Worm (Caenorhabditis elegans) whole organism, late embryonic: ENCODE measurements around the gene F25E5.2.

Experiments used
- C38D4.7 ChIP-seq: fragments of 200-800 bp; sonication (Bioruptor generic); optimal IDR thresholded peaks from 2 replicates; lab custom pipeline; 2018; ENCODE audit warnings: mild to moderate bottlenecking, missing genetic modification characterization, moderate library complexity, missing compliant biosample characterization
- Y22D7AL.16 ChIP-seq: sonication (generic microtip); optimal IDR thresholded peaks from 2 replicates; lab custom pipeline; 2016; ENCODE audit warnings: missing genetic modification characterization, missing compliant biosample characterization
- ahr-1 ChIP-seq: sonication (generic microtip); optimal IDR thresholded peaks from 2 replicates; lab custom pipeline; 2016; ENCODE audit warnings: missing genetic modification characterization, missing compliant biosample characterization
- ceh-19 ChIP-seq: fragments of 200-800 bp; sonication (Bioruptor generic); optimal IDR thresholded peaks from 2 replicates; lab custom pipeline; 2018; ENCODE audit warnings: mild to moderate bottlenecking, missing genetic modification characterization, missing compliant biosample characterization
- ceh-2 ChIP-seq: sonication (generic microtip); optimal IDR thresholded peaks from 2 replicates; lab custom pipeline; 2016; ENCODE audit warnings: missing genotype, missing genetic modification characterization, missing compliant biosample characterization
- ceh-22 ChIP-seq: sonication (generic microtip); optimal IDR thresholded peaks from 2 replicates; lab custom pipeline; 2017; ENCODE audit warnings: missing biosample characterization, missing genetic modification characterization
- ceh-30 ChIP-seq: fragments of 150-350 bp; optimal IDR thresholded peaks from 2 replicates; lab custom pipeline; 2014; ENCODE audit warnings: missing biosample characterization, missing genetic modification characterization
- ceh-31 ChIP-seq: sonication (generic microtip); optimal IDR thresholded peaks from 2 replicates; lab custom pipeline; 2016; ENCODE audit warnings: missing genetic modification characterization, missing compliant biosample characterization
- ceh-45 ChIP-seq: fragments of 200-800 bp; sonication (Bioruptor generic); IDR thresholded peaks from 2 replicates; pipeline ENCODE4 v1.3.6; 2022; ENCODE audit warnings: missing genetic modification reagents, missing genetic modification characterization, missing compliant biosample characterization
- ceh-48 ChIP-seq: sonication (generic microtip); optimal IDR thresholded peaks from 2 replicates; lab custom pipeline; 2016; ENCODE audit warnings: missing genetic modification characterization, inconsistent platforms, missing compliant biosample characterization
- ceh-6 ChIP-seq: fragments of 200-800 bp; sonication (Bioruptor generic); optimal IDR thresholded peaks from 2 replicates; lab custom pipeline; 2018; ENCODE audit warnings: mild to moderate bottlenecking, missing genetic modification characterization, missing compliant biosample characterization
- che-1 ChIP-seq: sonication (generic microtip); optimal IDR thresholded peaks from 2 replicates; lab custom pipeline; 2016; ENCODE audit warnings: mild to moderate bottlenecking, missing genetic modification characterization, missing compliant biosample characterization
- dve-1 ChIP-seq: sonication (generic microtip); optimal IDR thresholded peaks from 2 replicates; lab custom pipeline; 2017; ENCODE audit warnings: antibody characterized with exemption, mild to moderate bottlenecking, missing genetic modification characterization, missing compliant biosample characterization
- elt-4 ChIP-seq: sonication (generic microtip); optimal IDR thresholded peaks from 2 replicates; lab custom pipeline; 2016; ENCODE audit warnings: missing genetic modification characterization, missing compliant biosample characterization
- ets-4 ChIP-seq: sonication (generic microtip); optimal IDR thresholded peaks from 2 replicates; lab custom pipeline; 2016; ENCODE audit warnings: missing genetic modification characterization, missing compliant biosample characterization
- fax-1 ChIP-seq: sonication (generic microtip); optimal IDR thresholded peaks from 2 replicates; lab custom pipeline; 2016; ENCODE audit warnings: missing genotype, missing genetic modification characterization, missing compliant biosample characterization
- gmeb-2 ChIP-seq: sonication (generic microtip); optimal IDR thresholded peaks from 2 replicates; lab custom pipeline; 2016; ENCODE audit warnings: missing genetic modification characterization, inconsistent platforms, missing compliant biosample characterization
- hlh-30 ChIP-seq: sonication (generic microtip); optimal IDR thresholded peaks from 2 replicates; lab custom pipeline; 2017; ENCODE audit warnings: antibody characterized with exemption, missing genetic modification characterization, missing compliant biosample characterization; ENCODE audit not compliant: insufficient read depth
- lin-11 ChIP-seq: fragments of 200-800 bp; sonication (Bioruptor generic); optimal IDR thresholded peaks from 2 replicates; lab custom pipeline; 2018; ENCODE audit warnings: mild to moderate bottlenecking, missing genetic modification characterization, missing compliant biosample characterization
- madf-2 ChIP-seq: sonication (generic microtip); optimal IDR thresholded peaks from 2 replicates; lab custom pipeline; 2017; ENCODE audit warnings: missing genetic modification characterization, missing compliant biosample characterization
- nfya-1 ChIP-seq: sonication (generic microtip); optimal IDR thresholded peaks from 2 replicates; lab custom pipeline; 2017; ENCODE audit warnings: missing genetic modification characterization, mild to moderate bottlenecking, missing compliant biosample characterization, antibody characterized with exemption, moderate library complexity
- nhr-11 ChIP-seq: fragments of 150-350 bp; optimal IDR thresholded peaks from 2 replicates; lab custom pipeline; 2014; ENCODE audit warnings: missing biosample characterization, missing genetic modification characterization
- nhr-232 ChIP-seq: sonication (generic microtip); optimal IDR thresholded peaks from 2 replicates; lab custom pipeline; 2016; ENCODE audit warnings: missing genetic modification characterization, missing compliant biosample characterization
- npax-4 ChIP-seq: sonication (generic microtip); optimal IDR thresholded peaks from 2 replicates; lab custom pipeline; 2016; ENCODE audit warnings: missing genetic modification characterization, missing compliant biosample characterization
- odd-2 ChIP-seq: sonication (generic microtip); optimal IDR thresholded peaks from 2 replicates; lab custom pipeline; 2017; ENCODE audit warnings: antibody characterized with exemption, mild to moderate bottlenecking, missing genetic modification characterization, missing compliant biosample characterization
- pag-3 ChIP-seq: sonication (generic microtip); optimal IDR thresholded peaks from 2 replicates; lab custom pipeline; 2016; ENCODE audit warnings: missing compliant biosample characterization, missing genetic modification characterization, borderline replicate concordance
- pat-9 ChIP-seq: fragments of 200-800 bp; sonication (Bioruptor generic); optimal IDR thresholded peaks from 2 replicates; lab custom pipeline; 2018; ENCODE audit warnings: mild to moderate bottlenecking, missing genetic modification characterization, moderate library complexity, missing compliant biosample characterization
- pax-1 ChIP-seq: fragments of 150-350 bp; optimal IDR thresholded peaks from 2 replicates; lab custom pipeline; 2014; ENCODE audit warnings: missing biosample characterization, missing genetic modification characterization
- pha-2 ChIP-seq: sonication (generic microtip); optimal IDR thresholded peaks from 2 replicates; lab custom pipeline; 2017; ENCODE audit warnings: mild to moderate bottlenecking, missing genetic modification characterization, missing compliant biosample characterization
- ref-2 ChIP-seq: sonication (generic microtip); optimal IDR thresholded peaks from 2 replicates; lab custom pipeline; 2016; ENCODE audit warnings: missing genetic modification characterization, missing compliant biosample characterization
- rnt-1 ChIP-seq: sonication (generic microtip); optimal IDR thresholded peaks from 2 replicates; lab custom pipeline; 2016; ENCODE audit warnings: missing genetic modification characterization, missing compliant biosample characterization
- sdc-2 ChIP-seq: sonication (generic microtip); optimal IDR thresholded peaks from 2 replicates; lab custom pipeline; 2016; ENCODE audit warnings: missing genotype, missing genetic modification characterization, missing compliant biosample characterization
- sox-4 ChIP-seq: sonication (generic microtip); optimal IDR thresholded peaks from 2 replicates; lab custom pipeline; 2017; ENCODE audit warnings: mild to moderate bottlenecking, missing genetic modification characterization, inconsistent platforms, missing compliant biosample characterization
- syd-9 ChIP-seq: sonication (generic microtip); optimal IDR thresholded peaks from 2 replicates; lab custom pipeline; 2016; ENCODE audit warnings: mild to moderate bottlenecking, missing genetic modification characterization, moderate library complexity, missing compliant biosample characterization
- tbx-2 ChIP-seq: sonication (generic microtip); optimal IDR thresholded peaks from 2 replicates; lab custom pipeline; 2016; ENCODE audit warnings: missing genetic modification characterization, missing compliant biosample characterization
- unc-3 ChIP-seq, 2 experiments: fragments of 200-800 bp in 1 of 2; sonication (Bioruptor generic) in 1 of 2; sonication (generic microtip) in 1 of 2; conservative IDR thresholded peaks in 1 of 2; optimal IDR thresholded peaks in 1 of 2; 2 replicates each; pipeline versions ENCODE4 v1.3.6 to Lab custom; 2016 to 2022; ENCODE audit warnings: missing compliant biosample characterization in 2 of 2, missing genetic modification characterization in 2 of 2, missing genetic modification reagents in 1 of 2
- unc-42 ChIP-seq: sonication (generic microtip); optimal IDR thresholded peaks from 2 replicates; lab custom pipeline; 2016; ENCODE audit warnings: missing genotype, missing genetic modification characterization, missing compliant biosample characterization
- zip-5 ChIP-seq: sonication (generic microtip); optimal IDR thresholded peaks from 2 replicates; lab custom pipeline; 2016; ENCODE audit warnings: missing genetic modification characterization, missing compliant biosample characterization

The F25E5.2 gene

ce11 chrV:7455008-7455407 is at the start of gene F25E5.2:
Gene F25E5.2 (plus strand): TSS chrV:7455308.
- TF ChIP-seq gmeb-2: no peak
- no peak for TF ChIP-seq sox-4 (tag; lab: Kevin White, UChicago)
- no peak for TF ChIP-seq tbx-2 (tag; lab: Kevin White, UChicago)
- no peak for TF ChIP-seq pat-9 (tag; lab: Kevin White, UChicago)
- no peak for TF ChIP-seq ceh-30 (tag; lab: Kevin White, UChicago)
- TF ChIP-seq ceh-48 (tag; lab: Kevin White, UChicago): no peak
- TF ChIP-seq odd-2: no peak
- no peak for TF ChIP-seq sdc-2
- no peak for TF ChIP-seq nhr-232 (tag; lab: Kevin White, UChicago)
- no peak for TF ChIP-seq elt-4 (tag; lab: Kevin White, UChicago)
- TF ChIP-seq, all 69 proteins: peak for 0

ce11 chrV:7408520-7408919 is 46.6 kb upstream of the F25E5.2 start, which contains the start of gene srt-6:
Gene srt-6 (minus strand): TSS chrV:7408814.
- TF ChIP-seq ref-2 (tag; lab: Kevin White, UChicago) (no peak), zip-5 (no peak), sdc-2 (no peak), unc-3 (GFP tag; conservative IDR thresholded peaks at IDR 0.05; lab: Robert Waterston, UW) (no peak), unc-3 (tag; optimal IDR thresholded peaks at IDR 0.05; lab: Kevin White, UChicago) (no peak), fax-1 (no peak), nfya-1 (tag; lab: Kevin White, UChicago) (no peak), C38D4.7 (no peak), ahr-1 (tag; lab: Kevin White, UChicago) (no peak), che-1 (tag; lab: Kevin White, UChicago) (no peak), nhr-11 (tag; lab: Kevin White, UChicago) (no peak), Y22D7AL.16 (no peak), lin-11 (tag; lab: Kevin White, UChicago) (no peak), ceh-31 (no peak), madf-2 (tag; lab: Kevin White, UChicago) (no peak)
- TF ChIP-seq, all 69 proteins: peak for 0

DNA sequence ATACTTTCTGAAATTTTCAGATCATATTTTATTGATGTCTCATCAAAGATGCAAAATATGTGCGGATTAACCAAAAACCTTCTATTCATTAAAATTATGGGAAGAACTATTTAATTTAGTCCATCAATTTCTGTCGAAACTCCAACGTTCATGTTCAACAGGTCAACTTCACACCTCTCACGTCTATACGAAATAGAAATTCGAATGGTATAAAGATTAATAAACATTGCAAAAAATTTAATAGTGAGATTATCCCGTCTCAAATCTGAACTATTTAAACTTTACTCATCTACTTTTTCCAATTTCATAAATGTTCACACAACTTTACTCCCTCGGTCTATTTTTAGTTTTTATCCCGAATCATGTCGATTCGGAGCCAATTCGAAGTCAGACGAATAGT is 45.5 kb upstream of the F25E5.2 start, which contains the start of gene R13D7.2:
Gene R13D7.2 (plus strand): TSS at position 301 of the 400 bp plus-strand sequence.
- no peak for TF ChIP-seq pax-1 (tag; lab: Kevin White, UChicago)

- TF ChIP-seq pha-2 (tag; lab: Kevin White, UChicago) (no peak), ceh-45 (GFP tag; lab: Robert Waterston, UW) (no peak), pag-3 (no peak), pax-1 (tag; lab: Kevin White, UChicago) (no peak), ahr-1 (tag; lab: Kevin White, UChicago) (no peak), unc-3 (GFP tag; conservative IDR thresholded peaks at IDR 0.05; lab: Robert Waterston, UW) (no peak), unc-3 (tag; optimal IDR thresholded peaks at IDR 0.05; lab: Kevin White, UChicago) (no peak), zip-5 (no peak), ceh-48 (tag; lab: Kevin White, UChicago) (no peak), unc-42 (no peak), hlh-30 (tag; lab: Kevin White, UChicago) (no peak)
These were observed 43.4 kb upstream of the F25E5.2 start, which contains the start of gene str-41 for ce11 chrV:7411695-7412094. Gene str-41 (plus strand): TSS chrV:7411995.

ce11 chrV:7413107-7413774 is 41.9 kb upstream of the F25E5.2 start, which contains the start of gene F18E3.11:
Gene F18E3.11 (plus strand): TSS chrV:7413482.
- TF ChIP-seq elt-4 (tag; lab: Kevin White, UChicago) (no peak), pax-1 (tag; lab: Kevin White, UChicago) (no peak)

DNA sequence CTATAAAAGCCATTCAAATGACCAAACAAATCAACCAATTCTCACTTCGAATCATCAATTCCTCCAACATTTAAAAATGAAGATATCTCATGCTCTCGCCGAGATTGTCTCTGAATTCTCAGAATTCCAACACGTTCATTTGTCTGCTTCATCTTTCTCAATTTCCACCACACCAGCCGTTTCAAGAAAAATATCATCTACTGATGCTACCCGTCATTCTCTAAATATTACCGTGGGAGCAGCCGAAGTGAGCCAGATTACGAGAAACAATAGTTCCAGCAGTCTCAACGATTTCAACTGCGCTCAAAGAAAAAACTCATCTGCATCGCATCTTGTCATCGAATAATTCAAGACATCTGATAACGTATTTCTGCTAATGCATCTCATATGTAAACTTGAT is 40.2 kb upstream of the F25E5.2 start, which contains the start of gene F18E3.12:
Gene F18E3.12 (plus strand): TSS at position 77 of the 400 bp plus-strand sequence.
- TF ChIP-seq ceh-22 (no peak), ceh-6 (GFP tag; lab: Kevin White, UChicago) (no peak), syd-9 (tag; lab: Kevin White, UChicago) (no peak), C38D4.7 (no peak), unc-3 (GFP tag; conservative IDR thresholded peaks at IDR 0.05; lab: Robert Waterston, UW) (no peak), unc-3 (tag; optimal IDR thresholded peaks at IDR 0.05; lab: Kevin White, UChicago) (no peak), ceh-2 (tag; lab: Kevin White, UChicago) (no peak), npax-4 (tag; lab: Kevin White, UChicago) (no peak), ets-4 (tag; lab: Kevin White, UChicago) (no peak), dve-1 (tag; lab: Kevin White, UChicago) (no peak), ceh-30 (tag; lab: Kevin White, UChicago) (no peak), nfya-1 (tag; lab: Kevin White, UChicago) (no peak), nhr-11 (tag; lab: Kevin White, UChicago) (no peak), nhr-232 (tag; lab: Kevin White, UChicago) (no peak), rnt-1 (no peak), ceh-19 (GFP tag; lab: Kevin White, UChicago) (no peak)
- TF ChIP-seq, all 69 proteins: peak for 0
